Worm (Caenorhabditis elegans) whole organism, early embryonic: ENCODE results near the gene F44B9.8.

Source experiments
- B0310.2 ChIP-seq: sonication (generic microtip); optimal IDR thresholded peaks from 2 replicates; lab custom pipeline; 2016; ENCODE audit warnings: mild to moderate bottlenecking, missing genetic modification characterization, missing compliant biosample characterization
- aly-1 ChIP-seq: sonication (generic microtip); optimal IDR thresholded peaks from 2 replicates; lab custom pipeline; 2016; ENCODE audit warnings: missing genetic modification characterization, missing compliant biosample characterization
- ama-1 ChIP-seq: fragments of 150-350 bp; optimal IDR thresholded peaks from 2 replicates; lab custom pipeline; 2014
- flt-1 ChIP-seq: fragments of 200-800 bp; sonication (Bioruptor generic); IDR thresholded peaks from 2 replicates; pipeline ENCODE4 v1.3.6; 2022; ENCODE audit warnings: missing genetic modification characterization, missing compliant biosample characterization
- hmbx-1 ChIP-seq: sonication (generic microtip); optimal IDR thresholded peaks from 2 replicates; lab custom pipeline; 2016; ENCODE audit warnings: mild to moderate bottlenecking, missing genetic modification characterization, missing compliant biosample characterization
- sea-1 ChIP-seq: fragments of 200-800 bp; sonication (Bioruptor generic); conservative IDR thresholded peaks from 2 replicates; pipeline ENCODE4 v1.3.6; 2022; ENCODE audit warnings: missing genetic modification characterization, missing compliant biosample characterization
- tbx-11 ChIP-seq: fragments of 200-800 bp; sonication (Bioruptor generic); IDR thresholded peaks from 2 replicates; pipeline ENCODE4 v1.3.6; 2022; ENCODE audit warnings: missing genetic modification characterization, missing compliant biosample characterization
- tra-4 ChIP-seq: sonication (generic microtip); optimal IDR thresholded peaks from 2 replicates; lab custom pipeline; 2017; ENCODE audit warnings: missing genetic modification characterization, missing compliant biosample characterization

DNA sequence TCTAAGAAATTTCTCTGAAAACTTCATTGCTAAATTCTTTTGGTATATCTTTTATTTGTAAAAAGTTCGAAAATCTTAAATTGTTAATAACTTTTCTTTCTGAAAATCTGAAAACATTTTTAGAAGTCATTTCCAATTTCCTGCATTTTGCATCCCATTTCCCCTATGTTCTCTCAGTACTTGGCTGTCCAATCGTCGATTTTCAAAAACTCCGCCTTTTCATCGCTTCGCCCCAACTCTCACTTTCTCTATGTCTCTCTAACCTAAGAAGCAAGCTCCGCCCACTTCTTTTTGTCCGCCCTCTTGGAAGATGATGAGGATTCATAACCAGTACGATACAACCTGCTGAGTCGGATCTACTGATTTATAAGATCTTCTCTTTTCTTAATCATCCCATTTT is 35.7 kb upstream of the F44B9.8 start:
- no peak for TF ChIP-seq B0310.2 (tag; lab: Kevin White, UChicago)
- no peak for TF ChIP-seq ama-1
- TF ChIP-seq sea-1 (GFP tag; lab: Robert Waterston, UW): no peak
- no peak for TF ChIP-seq aly-1 (tag; lab: Kevin White, UChicago)
- TF ChIP-seq tbx-11: no peak
- TF ChIP-seq tra-4 (tag; lab: Kevin White, UChicago): no peak
- TF ChIP-seq flt-1: no peak
- TF ChIP-seq hmbx-1: no peak
